Worm (Caenorhabditis elegans): Measurements from ENCODE around the gene scc-3.

Gene scc-3

ce11 chrV:12811126-12811525 is 47.4 kb downstream of the scc-3 start, which contains the start of gene ZC443.2:
Gene ZC443.2 (minus strand): TSS chrV:12811192.
- TF ChIP-seq ceh-36 (tag; optimal IDR thresholded peaks at IDR 0.05) (no peak), hmbx-1 (tag; optimal IDR thresholded peaks at IDR 0.05) (no peak), tbx-37 (GFP tag; conservative IDR thresholded peaks at IDR 0.05) (no peak), hmg-4 (GFP tag; optimal IDR thresholded peaks at IDR 0.05) (no peak), scrt-1 (GFP tag; IDR thresholded peaks at IDR 0.05) (no peak), ama-1 (optimal IDR thresholded peaks at IDR 0.05) (no peak), B0310.2 (tag; optimal IDR thresholded peaks at IDR 0.05) (no peak), aly-1 (tag; optimal IDR thresholded peaks at IDR 0.05) (no peak), tra-4 (tag; optimal IDR thresholded peaks at IDR 0.05) (no peak), flt-1 (GFP tag; IDR thresholded peaks at IDR 0.05) (no peak), hnd-1 (tag; optimal IDR thresholded peaks at IDR 0.05) (no peak), ceh-13 (GFP tag; optimal IDR thresholded peaks at IDR 0.05) (no peak), pes-1 (GFP tag; IDR thresholded peaks at IDR 0.05) (no peak), tbx-11 (GFP tag; IDR thresholded peaks at IDR 0.05) (no peak), ets-7 (tag; optimal IDR thresholded peaks at IDR 0.05) (no peak)

ce11 chrV:12811810-12812209 is 48.1 kb downstream of the scc-3 start:
- no peak for TF ChIP-seq ets-7 (tag; optimal IDR thresholded peaks at IDR 0.05)
- TF ChIP-seq F13C5.2 (tag; optimal IDR thresholded peaks at IDR 0.05), result no peak
- TF ChIP-seq tbx-37 (GFP tag; conservative IDR thresholded peaks at IDR 0.05), result no peak
- no peak for TF ChIP-seq scrt-1 (GFP tag; IDR thresholded peaks at IDR 0.05)
- no peak for TF ChIP-seq ama-1 (optimal IDR thresholded peaks at IDR 0.05)
- TF ChIP-seq hmbx-1 (tag; optimal IDR thresholded peaks at IDR 0.05), result no peak
- TF ChIP-seq sea-1 (GFP tag; conservative IDR thresholded peaks at IDR 0.05), result no peak
- TF ChIP-seq pes-1 (GFP tag; IDR thresholded peaks at IDR 0.05), result no peak
- no peak for TF ChIP-seq ceh-13 (GFP tag; optimal IDR thresholded peaks at IDR 0.05)
- no peak for TF ChIP-seq flt-1 (GFP tag; IDR thresholded peaks at IDR 0.05)
- no peak for TF ChIP-seq hnd-1 (tag; optimal IDR thresholded peaks at IDR 0.05)
- no peak for TF ChIP-seq ceh-36 (tag; optimal IDR thresholded peaks at IDR 0.05)
- no peak for TF ChIP-seq B0310.2 (tag; optimal IDR thresholded peaks at IDR 0.05)
- no peak for TF ChIP-seq aly-1 (tag; optimal IDR thresholded peaks at IDR 0.05)
- TF ChIP-seq tra-4 (tag; optimal IDR thresholded peaks at IDR 0.05), result no peak

- no peak for TF ChIP-seq sea-1 (GFP tag; conservative IDR thresholded peaks at IDR 0.05)
Measured at ce11 chrV:12814022-12814421, 50.3 kb downstream of the scc-3 start, which contains the start of gene ZC443.3. Gene ZC443.3 (minus strand): TSS chrV:12814122.

- TF ChIP-seq F13C5.2 (tag; optimal IDR thresholded peaks at IDR 0.05) (peak; percentile 2), sea-1 (GFP tag; conservative IDR thresholded peaks at IDR 0.05) (no peak), ama-1 (optimal IDR thresholded peaks at IDR 0.05) (no peak), tra-4 (tag; optimal IDR thresholded peaks at IDR 0.05) (no peak), aly-1 (tag; optimal IDR thresholded peaks at IDR 0.05) (peak; percentile 10), hmbx-1 (tag; optimal IDR thresholded peaks at IDR 0.05) (no peak), tbx-11 (GFP tag; IDR thresholded peaks at IDR 0.05) (no peak), hmg-4 (GFP tag; optimal IDR thresholded peaks at IDR 0.05) (peak; percentile 52), scrt-1 (GFP tag; IDR thresholded peaks at IDR 0.05) (no peak), B0310.2 (tag; optimal IDR thresholded peaks at IDR 0.05) (no peak), ceh-36 (tag; optimal IDR thresholded peaks at IDR 0.05) (no peak), ets-7 (tag; optimal IDR thresholded peaks at IDR 0.05) (no peak)
Measured at ce11 chrV:12814481-12814882, 50.7 kb downstream of the scc-3 start.

ce11 chrV:12815386-12815785 is 51.6 kb downstream of the scc-3 start:
- TF ChIP-seq B0310.2 (tag; optimal IDR thresholded peaks at IDR 0.05), result no peak
- no peak for TF ChIP-seq sea-1 (GFP tag; conservative IDR thresholded peaks at IDR 0.05)
- no peak for TF ChIP-seq pes-1 (GFP tag; IDR thresholded peaks at IDR 0.05)
- no peak for TF ChIP-seq tbx-11 (GFP tag; IDR thresholded peaks at IDR 0.05)
- no peak for TF ChIP-seq F13C5.2 (tag; optimal IDR thresholded peaks at IDR 0.05)
- TF ChIP-seq hmg-4 (GFP tag; optimal IDR thresholded peaks at IDR 0.05), result no peak
- no peak for TF ChIP-seq ama-1 (optimal IDR thresholded peaks at IDR 0.05)
- no peak for TF ChIP-seq ets-7 (tag; optimal IDR thresholded peaks at IDR 0.05)
- TF ChIP-seq hnd-1 (tag; optimal IDR thresholded peaks at IDR 0.05), result no peak
- no peak for TF ChIP-seq tbx-37 (GFP tag; conservative IDR thresholded peaks at IDR 0.05)
- no peak for TF ChIP-seq tra-4 (tag; optimal IDR thresholded peaks at IDR 0.05)
- TF ChIP-seq hmbx-1 (tag; optimal IDR thresholded peaks at IDR 0.05), result no peak
- no peak for TF ChIP-seq aly-1 (tag; optimal IDR thresholded peaks at IDR 0.05)
- TF ChIP-seq scrt-1 (GFP tag; IDR thresholded peaks at IDR 0.05), result no peak
- TF ChIP-seq ceh-13 (GFP tag; optimal IDR thresholded peaks at IDR 0.05), result no peak
- no peak for TF ChIP-seq flt-1 (GFP tag; IDR thresholded peaks at IDR 0.05)
- TF ChIP-seq ceh-36 (tag; optimal IDR thresholded peaks at IDR 0.05), result no peak

ce11 chrV:12816672-12817071 is 52.9 kb downstream of the scc-3 start:
- TF ChIP-seq hnd-1 (tag; optimal IDR thresholded peaks at IDR 0.05), result no peak
- no peak for TF ChIP-seq ceh-13 (GFP tag; optimal IDR thresholded peaks at IDR 0.05)
- no peak for TF ChIP-seq sea-1 (GFP tag; conservative IDR thresholded peaks at IDR 0.05)
- TF ChIP-seq ceh-36 (tag; optimal IDR thresholded peaks at IDR 0.05), result no peak
- TF ChIP-seq ama-1 (optimal IDR thresholded peaks at IDR 0.05), result no peak
- TF ChIP-seq tbx-37 (GFP tag; conservative IDR thresholded peaks at IDR 0.05), result no peak
- TF ChIP-seq ets-7 (tag; optimal IDR thresholded peaks at IDR 0.05), result no peak
- no peak for TF ChIP-seq pes-1 (GFP tag; IDR thresholded peaks at IDR 0.05)
- no peak for TF ChIP-seq hmg-4 (GFP tag; optimal IDR thresholded peaks at IDR 0.05)
- TF ChIP-seq tra-4 (tag; optimal IDR thresholded peaks at IDR 0.05), result no peak
- no peak for TF ChIP-seq flt-1 (GFP tag; IDR thresholded peaks at IDR 0.05)
- no peak for TF ChIP-seq F13C5.2 (tag; optimal IDR thresholded peaks at IDR 0.05)
- TF ChIP-seq B0310.2 (tag; optimal IDR thresholded peaks at IDR 0.05), result no peak
- TF ChIP-seq aly-1 (tag; optimal IDR thresholded peaks at IDR 0.05), result no peak
- no peak for TF ChIP-seq scrt-1 (GFP tag; IDR thresholded peaks at IDR 0.05)
